Fruit fly (Drosophila melanogaster): Measurements from ENCODE around the gene CG3408.

- TF ChIP-seq Dll (optimal IDR thresholded peaks at IDR 0.05) (no peak), usp (GFP tag; optimal IDR thresholded peaks at IDR 0.05) (no peak), psq (optimal IDR thresholded peaks at IDR 0.05) (no peak), EcR (GFP tag; optimal IDR thresholded peaks at IDR 0.05) (no peak), pan (optimal IDR thresholded peaks at IDR 0.05) (no peak)
Observed at dm6 chr3L:9465652-9466244, 43.6 kb downstream of the CG3408 start.

Data from whole organism.